Worm (Caenorhabditis elegans) whole organism, young adult: Measurements from ENCODE around the gene Y38C1AA.1.

Source experiments
- B0261.1 ChIP-seq: sonication (generic microtip); optimal IDR thresholded peaks from 2 replicates; lab custom pipeline; 2016; ENCODE audit warnings: mild to moderate bottlenecking, missing genetic modification characterization, moderate library complexity, missing compliant biosample characterization
- B0336.3 ChIP-seq: fragments of 200-800 bp; sonication (Bioruptor generic); IDR thresholded peaks from 2 replicates; pipeline ENCODE4 v1.3.6; 2022; ENCODE audit warnings: missing genetic modification characterization, missing compliant biosample characterization
- F23B12.7 ChIP-seq: sonication (generic microtip); optimal IDR thresholded peaks from 2 replicates; lab custom pipeline; 2017; ENCODE audit warnings: missing genetic modification characterization, mild to moderate bottlenecking, missing compliant biosample characterization, antibody characterized with exemption, moderate library complexity; ENCODE audit not compliant: insufficient read depth
- F37B4.10 ChIP-seq: fragments of 200-800 bp; sonication (Bioruptor generic); IDR thresholded peaks from 2 replicates; pipeline ENCODE4 v1.3.6; 2022; ENCODE audit warnings: missing genetic modification characterization, missing compliant biosample characterization
- F49E8.2 ChIP-seq: sonication (generic microtip); optimal IDR thresholded peaks from 3 replicates; lab custom pipeline; 2017; ENCODE audit warnings: missing genetic modification characterization, mild to moderate bottlenecking, missing compliant biosample characterization, antibody characterized with exemption, moderate library complexity; ENCODE audit not compliant: insufficient read depth
- F55B11.4 ChIP-seq: sonication (generic microtip); optimal IDR thresholded peaks from 2 replicates; lab custom pipeline; 2016; ENCODE audit warnings: missing compliant biosample characterization, missing genetic modification characterization, borderline replicate concordance; ENCODE audit not compliant: insufficient read depth
- cebp-1 ChIP-seq, 2 experiments: fragments of 200-800 bp in 1 of 2; sonication (Bioruptor generic) in 1 of 2; sonication (generic microtip) in 1 of 2; IDR thresholded peaks in 1 of 2; optimal IDR thresholded peaks in 1 of 2; 2 replicates each; pipeline versions ENCODE4 v1.3.6 to Lab custom; 2017 to 2022; ENCODE audit warnings: missing compliant biosample characterization in 2 of 2, missing genetic modification characterization in 2 of 2, mild to moderate bottlenecking in 1 of 2, missing genetic modification reagents in 1 of 2, moderate library complexity in 1 of 2
- cebp-2 ChIP-seq: fragments of 200-800 bp; sonication (Bioruptor generic); IDR thresholded peaks from 2 replicates; pipeline ENCODE4 v1.3.6; 2022; ENCODE audit warnings: missing genetic modification characterization, missing compliant biosample characterization
- ceh-27 ChIP-seq: fragments of 200-800 bp; sonication (Bioruptor generic); optimal IDR thresholded peaks from 2 replicates; lab custom pipeline; 2018; ENCODE audit warnings: mild to moderate bottlenecking, missing genetic modification characterization, moderate library complexity, missing compliant biosample characterization
- ceh-58 ChIP-seq: fragments of 200-800 bp; sonication (Bioruptor generic); IDR thresholded peaks from 2 replicates; pipeline ENCODE4 v1.3.6; 2022; ENCODE audit warnings: missing genetic modification characterization, missing compliant biosample characterization
- ceh-79 ChIP-seq: sonication (generic microtip); optimal IDR thresholded peaks from 2 replicates; lab custom pipeline; 2017; ENCODE audit warnings: mild to moderate bottlenecking, missing genetic modification characterization, missing compliant biosample characterization
- egl-44 ChIP-seq: fragments of 200-800 bp; sonication (Bioruptor generic); IDR thresholded peaks from 2 replicates; pipeline ENCODE4 v1.3.6; 2022; ENCODE audit warnings: missing genetic modification reagents, missing genetic modification characterization, missing compliant biosample characterization
- egrh-3 ChIP-seq: fragments of 200-800 bp; sonication (Bioruptor generic); IDR thresholded peaks from 2 replicates; pipeline ENCODE4 v1.3.6; 2022; ENCODE audit warnings: missing genetic modification reagents, missing genetic modification characterization, missing compliant biosample characterization
- ekl-4 ChIP-seq: fragments of 200-800 bp; sonication (Bioruptor generic); IDR thresholded peaks from 2 replicates; pipeline ENCODE4 v1.3.6; 2022; ENCODE audit warnings: missing genetic modification reagents, missing genetic modification characterization, missing compliant biosample characterization
- him-1 ChIP-seq: sonication (generic microtip); optimal IDR thresholded peaks from 2 replicates; lab custom pipeline; 2016; ENCODE audit warnings: missing genotype, missing genetic modification reagents, missing genetic modification characterization, missing compliant biosample characterization
- hmg-20 ChIP-seq: fragments of 200-800 bp; sonication (Bioruptor generic); IDR thresholded peaks from 2 replicates; pipeline ENCODE4 v1.3.6; 2022; ENCODE audit warnings: missing genetic modification reagents, missing genetic modification characterization, missing compliant biosample characterization
- lag-1 ChIP-seq: fragments of 200-800 bp; sonication (Bioruptor generic); IDR thresholded peaks from 2 replicates; pipeline ENCODE4 v1.3.6; 2022; ENCODE audit warnings: missing genetic modification reagents, missing genetic modification characterization, missing compliant biosample characterization
- lsl-1 ChIP-seq: fragments of 200-800 bp; sonication (Bioruptor generic); optimal IDR thresholded peaks from 2 replicates; lab custom pipeline; 2018; ENCODE audit warnings: mild to moderate bottlenecking, missing genetic modification characterization, moderate library complexity, missing compliant biosample characterization
- madf-10 ChIP-seq: sonication (generic microtip); optimal IDR thresholded peaks from 2 replicates; lab custom pipeline; 2016; ENCODE audit warnings: mild to moderate bottlenecking, missing genetic modification characterization, missing compliant biosample characterization
- mcd-1 ChIP-seq: fragments of 200-800 bp; sonication (Bioruptor generic); IDR thresholded peaks from 2 replicates; pipeline ENCODE4 v1.3.6; 2022; ENCODE audit warnings: missing genetic modification reagents, missing genetic modification characterization, missing compliant biosample characterization
- mes-4 ChIP-seq: sonication (generic microtip); optimal IDR thresholded peaks from 2 replicates; lab custom pipeline; 2016; ENCODE audit warnings: missing genotype, missing genetic modification characterization, missing compliant biosample characterization
- nfya-2 ChIP-seq: fragments of 200-800 bp; sonication (Bioruptor generic); IDR thresholded peaks from 2 replicates; pipeline ENCODE4 v1.3.6; 2022; ENCODE audit warnings: missing genetic modification reagents, missing genetic modification characterization, missing compliant biosample characterization
- nhr-90 ChIP-seq: sonication (generic microtip); optimal IDR thresholded peaks from 2 replicates; lab custom pipeline; 2016; ENCODE audit warnings: missing genotype, mild to moderate bottlenecking, missing genetic modification characterization, missing compliant biosample characterization
- repo-1 ChIP-seq: sonication (generic microtip); optimal IDR thresholded peaks from 2 replicates; lab custom pipeline; 2017; ENCODE audit warnings: mild to moderate bottlenecking, missing genetic modification characterization, missing compliant biosample characterization
- snpc-1.1 ChIP-seq: sonication (generic microtip); optimal IDR thresholded peaks from 2 replicates; lab custom pipeline; 2017; ENCODE audit warnings: missing genetic modification characterization, mild to moderate bottlenecking, missing compliant biosample characterization, antibody characterized with exemption, moderate library complexity, missing genotype, missing genetic modification reagents; ENCODE audit not compliant: insufficient read depth
- sptf-2 ChIP-seq: fragments of 200-800 bp; sonication (Bioruptor generic); optimal IDR thresholded peaks from 2 replicates; lab custom pipeline; 2018; ENCODE audit warnings: mild to moderate bottlenecking, missing genetic modification characterization, missing compliant biosample characterization
- tbp1 ChIP-seq: fragments of 200-800 bp; sonication (Bioruptor generic); optimal IDR thresholded peaks from 2 replicates; lab custom pipeline; 2018; ENCODE audit warnings: mild to moderate bottlenecking, missing genetic modification characterization, missing compliant biosample characterization
- tbx-9 ChIP-seq: sonication (generic microtip); optimal IDR thresholded peaks from 2 replicates; lab custom pipeline; 2016; ENCODE audit warnings: borderline replicate concordance, missing genetic modification characterization, inconsistent platforms, missing compliant biosample characterization
- ztf-22 ChIP-seq: fragments of 200-800 bp; sonication (Bioruptor generic); optimal IDR thresholded peaks from 2 replicates; lab custom pipeline; 2018; ENCODE audit warnings: mild to moderate bottlenecking, missing genetic modification characterization, moderate library complexity, missing compliant biosample characterization
- ztf-26 ChIP-seq: sonication (generic microtip); optimal IDR thresholded peaks from 2 replicates; lab custom pipeline; 2017; ENCODE audit warnings: missing genetic modification characterization, missing compliant biosample characterization
- ztf-28 ChIP-seq: fragments of 200-800 bp; sonication (Bioruptor generic); IDR thresholded peaks from 2 replicates; pipeline ENCODE4 v1.3.6; 2022; ENCODE audit warnings: missing genetic modification reagents, missing genetic modification characterization, missing compliant biosample characterization
- ztf-3 ChIP-seq: fragments of 200-800 bp; sonication (Bioruptor generic); optimal IDR thresholded peaks from 2 replicates; lab custom pipeline; 2018; ENCODE audit warnings: mild to moderate bottlenecking, missing genetic modification characterization, missing compliant biosample characterization
- ztf-6 ChIP-seq: fragments of 200-800 bp; sonication (Bioruptor generic); IDR thresholded peaks from 2 replicates; pipeline ENCODE4 v1.3.6; 2022; ENCODE audit warnings: missing genetic modification reagents, missing genetic modification characterization, missing compliant biosample characterization

The Y38C1AA.1 gene

DNA sequence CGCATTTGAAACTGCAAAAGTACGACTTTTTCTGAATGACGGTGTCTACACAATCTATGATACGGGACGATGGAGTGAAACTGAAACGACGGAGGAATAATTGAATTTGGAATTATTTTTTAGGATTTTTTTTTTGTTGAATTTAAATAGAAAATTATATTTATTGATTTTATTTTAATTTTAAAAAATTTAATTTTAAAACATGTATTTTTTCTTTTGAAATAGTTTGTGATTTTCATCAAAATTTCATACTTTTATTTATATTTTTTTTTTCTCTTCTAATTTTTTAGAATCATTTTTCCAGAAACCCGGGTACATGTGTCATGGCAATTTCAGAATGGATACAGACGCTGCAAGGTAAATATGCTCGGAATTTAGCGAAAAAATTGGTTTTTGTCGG, at the start of gene Y38C1AA.1:
Gene Y38C1AA.1 (plus strand): TSS at position 301 of the 400 bp plus-strand sequence.
- no peak for TF ChIP-seq sptf-2

DNA sequence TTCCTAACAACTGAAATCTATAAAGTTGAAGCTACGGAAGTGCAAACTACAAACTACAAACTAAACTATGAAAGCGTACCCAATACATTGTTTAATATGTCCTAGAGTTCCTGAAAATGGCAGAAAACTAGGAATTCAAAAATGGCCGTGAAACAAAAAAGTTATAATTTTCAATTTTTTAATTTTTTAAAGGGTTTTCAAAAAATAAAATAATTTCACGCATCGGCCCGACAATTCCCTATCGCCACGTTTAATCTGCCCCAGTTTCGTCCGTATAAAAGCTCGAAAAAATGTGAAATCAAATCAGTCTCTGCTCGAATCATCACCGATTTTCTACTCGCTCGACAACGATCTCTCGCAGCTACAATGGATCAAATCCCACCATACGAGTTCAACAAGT, 49.3 kb upstream of the Y38C1AA.1 start, which contains the start of gene Y38C1AA.7:
Gene Y38C1AA.7 (plus strand): TSS at position 301 of the 400 bp plus-strand sequence.
- TF ChIP-seq lsl-1 (no peak), B0261.1 (tag; lab: Kevin White, UChicago) (no peak)
- TF ChIP-seq, all 124 proteins: peak for 0

DNA sequence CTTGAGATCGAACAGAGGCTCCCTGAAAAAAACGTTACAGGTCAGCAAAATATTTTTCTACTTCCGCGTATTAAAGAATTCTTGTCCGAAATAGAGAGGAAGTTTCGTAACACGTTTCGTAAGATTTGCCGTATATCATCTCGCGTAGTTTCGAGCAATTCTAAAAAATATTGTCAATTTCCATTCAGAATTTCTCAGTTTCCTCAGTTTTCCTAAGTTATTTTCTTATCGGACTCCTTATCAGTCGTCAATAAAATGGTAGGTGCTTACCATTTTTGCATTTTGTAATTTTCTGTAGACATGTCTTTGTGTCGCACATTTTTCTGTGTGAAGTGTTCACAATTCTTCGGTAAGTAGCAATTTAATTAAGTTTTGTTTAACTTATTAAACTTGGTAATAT, 48.1 kb upstream of the Y38C1AA.1 start, which contains the start of gene Y38C1AA.19:
Gene Y38C1AA.19 (plus strand): TSS at position 301 of the 400 bp plus-strand sequence.
- TF ChIP-seq ztf-28 (GFP tag; lab: Robert Waterston, UW), result no peak
- TF ChIP-seq F55B11.4 (tag; lab: Kevin White, UChicago), result no peak
- TF ChIP-seq madf-10, result no peak
- no peak for TF ChIP-seq F23B12.7 (tag; lab: Kevin White, UChicago)
- TF ChIP-seq nfya-2, result no peak
- no peak for TF ChIP-seq cebp-1 (GFP tag; IDR thresholded peaks at IDR 0.05; lab: Robert Waterston, UW)
- TF ChIP-seq cebp-1 (tag; optimal IDR thresholded peaks at IDR 0.05; lab: Kevin White, UChicago), result no peak
- no peak for TF ChIP-seq ztf-26 (tag; lab: Kevin White, UChicago)
- TF ChIP-seq snpc-1.1 (tag; lab: Kevin White, UChicago), result no peak
- no peak for TF ChIP-seq egl-44 (GFP tag; lab: Robert Waterston, UW)
- TF ChIP-seq tbx-9 (tag; lab: Kevin White, UChicago), result no peak
- no peak for TF ChIP-seq F49E8.2
- no peak for TF ChIP-seq ceh-27 (GFP tag; lab: Kevin White, UChicago)
- no peak for TF ChIP-seq egrh-3 (GFP tag; lab: Robert Waterston, UW)
- no peak for TF ChIP-seq ekl-4
- TF ChIP-seq, all 124 proteins: peak for 0

DNA sequence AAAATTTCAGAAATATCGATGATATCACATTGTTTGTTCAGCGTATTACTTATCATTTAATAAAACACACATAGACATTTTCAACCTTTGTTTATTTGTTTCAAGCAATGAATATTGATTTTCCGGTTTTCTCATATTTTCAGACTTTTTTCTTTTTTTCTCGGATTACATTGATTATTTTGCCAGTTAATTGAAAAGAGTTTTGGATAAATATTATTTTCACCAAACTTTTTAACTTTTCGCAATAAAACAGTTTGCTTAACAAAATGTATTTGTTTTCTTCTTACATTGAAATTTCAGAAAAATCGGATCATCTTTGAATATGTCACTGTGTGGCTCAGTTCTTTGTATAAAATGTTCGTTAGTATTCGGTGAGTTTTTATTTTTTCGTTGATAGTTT, 45.5 kb upstream of the Y38C1AA.1 start, which contains the start of gene Y38C1AA.6:
Gene Y38C1AA.6 (plus strand): TSS at position 301 of the 400 bp plus-strand sequence.
- no peak for TF ChIP-seq ceh-79 (tag; lab: Kevin White, UChicago)
- TF ChIP-seq egrh-3 (GFP tag; lab: Robert Waterston, UW), result no peak
- no peak for TF ChIP-seq cebp-2 (GFP tag; lab: Robert Waterston, UW)
- no peak for TF ChIP-seq ceh-58 (GFP tag; lab: Robert Waterston, UW)
- TF ChIP-seq ztf-3, result no peak
- TF ChIP-seq nhr-90, result no peak
- no peak for TF ChIP-seq ztf-22 (GFP tag; lab: Kevin White, UChicago)
- no peak for TF ChIP-seq ceh-27 (GFP tag; lab: Kevin White, UChicago)
- no peak for TF ChIP-seq F37B4.10
- no peak for TF ChIP-seq lag-1 (GFP tag; lab: Robert Waterston, UW)
- TF ChIP-seq mcd-1 (GFP tag; lab: Robert Waterston, UW), result no peak
- TF ChIP-seq repo-1 (tag; lab: Kevin White, UChicago), result no peak
- TF ChIP-seq tbp1 (GFP tag; lab: Kevin White, UChicago), result no peak
- TF ChIP-seq mes-4, result no peak
- TF ChIP-seq ztf-6 (GFP tag; lab: Robert Waterston, UW), result no peak
- TF ChIP-seq, all 124 proteins: peak for 0

DNA sequence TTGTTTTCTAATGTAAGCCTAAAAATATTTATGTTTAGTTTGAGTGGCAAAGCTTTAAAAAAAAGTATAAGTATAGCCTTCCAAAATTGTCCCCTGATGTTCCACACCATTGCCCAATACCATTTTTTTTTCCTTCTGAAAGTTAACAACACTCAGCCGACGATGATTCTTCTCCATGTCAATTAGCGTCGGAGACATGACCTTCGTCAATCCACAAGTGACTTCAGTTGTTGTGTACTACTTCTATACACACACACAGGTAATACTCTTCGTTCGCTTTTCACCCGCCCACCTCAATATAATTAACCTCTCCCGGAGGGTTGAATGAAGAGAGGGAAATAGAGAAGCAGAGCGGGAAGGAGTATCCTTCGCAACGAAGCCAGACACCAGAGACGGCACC, 43.2 kb upstream of the Y38C1AA.1 start, which contains the start of gene cutl-24:
Gene cutl-24 (plus strand): TSS at position 301 of the 400 bp plus-strand sequence.
- no peak for TF ChIP-seq him-1 (tag; lab: Kevin White, UChicago)
- TF ChIP-seq B0336.3 (GFP tag; lab: Robert Waterston, UW), result no peak
- no peak for TF ChIP-seq hmg-20 (GFP tag; lab: Robert Waterston, UW)
